Fruit fly (Drosophila melanogaster) whole organism, prepupa: ENCODE measurements around the gene CG9173.

ENCODE experiments used
- Blimp-1 ChIP-seq: fragments of 200-800 bp; sonication (Bioruptor generic); optimal IDR thresholded peaks from 3 replicates; lab custom pipeline; 2017; ENCODE audit warnings: missing biosample characterization, missing genetic modification characterization, mild to moderate bottlenecking, moderate library complexity, missing genetic modification reagents
- CG16779 ChIP-seq: fragments of 200-800 bp; sonication (Bioruptor generic); optimal IDR thresholded peaks from 3 replicates; lab custom pipeline; 2017; ENCODE audit warnings: missing biosample characterization, mild to moderate bottlenecking, missing genetic modification characterization
- CG3919 ChIP-seq: fragments of 200-800 bp; sonication (Bioruptor generic); optimal IDR thresholded peaks from 3 replicates; lab custom pipeline; 2016; ENCODE audit warnings: missing biosample characterization, missing genetic modification characterization
- CG6792 ChIP-seq: fragments of 200-800 bp; sonication (Bioruptor generic); optimal IDR thresholded peaks from 3 replicates; lab custom pipeline; 2016; ENCODE audit warnings: missing biosample characterization, missing genetic modification characterization
- CG9139 ChIP-seq: fragments of 200-800 bp; sonication (Bioruptor generic); optimal IDR thresholded peaks from 3 replicates; lab custom pipeline; 2017; ENCODE audit warnings: missing biosample characterization, mild to moderate bottlenecking, missing genetic modification characterization
- Gug ChIP-seq: fragments of 200-800 bp; sonication (Bioruptor generic); IDR thresholded peaks from 2 replicates; pipeline ENCODE4 v1.3.6; 2022; ENCODE audit warnings: missing biosample characterization, missing genetic modification characterization
- Hr39 ChIP-seq: fragments of 200-800 bp; sonication (Bioruptor generic); optimal IDR thresholded peaks from 2 replicates; lab custom pipeline; 2016; ENCODE audit warnings: missing biosample characterization, missing genetic modification characterization
- Hr4 ChIP-seq: fragments of 200-800 bp; sonication (Bioruptor generic); optimal IDR thresholded peaks from 3 replicates; lab custom pipeline; 2016; ENCODE audit warnings: missing biosample characterization, missing genetic modification characterization
- Sox15 ChIP-seq: fragments of 200-800 bp; sonication (Bioruptor generic); optimal IDR thresholded peaks from 3 replicates; lab custom pipeline; 2016; ENCODE audit warnings: missing biosample characterization, missing genetic modification characterization

- TF ChIP-seq Gug (GFP tag; lab: Robert Waterston, UW) (no peak), CG6792 (GFP tag; lab: Kevin White, UChicago) (no peak), Hr39 (peak; percentile 54), CG3919 (GFP tag; lab: Kevin White, UChicago) (no peak), Hr4 (GFP tag; lab: Kevin White, UChicago) (no peak), Sox15 (GFP tag; lab: Kevin White, UChicago) (no peak), CG9139 (GFP tag; lab: Kevin White, UChicago) (no peak), CG16779 (tag; lab: Kevin White, UChicago) (no peak), Blimp-1 (GFP tag; lab: Kevin White, UChicago) (no peak)
These were observed 34.4 kb downstream of the CG9173 start for dm6 chr3L:1388862-1389261.
